Fruit fly (Drosophila melanogaster): Measurements from ENCODE around the gene iPLA2-VIA.
A peak's percentile ranks its signal among the peaks of the same experiment; 100 is the strongest.

Gene iPLA2-VIA

dm6 chr3L:9865053-9865442 is 899 bp upstream of the iPLA2-VIA start:
- TF ChIP-seq insv (optimal IDR thresholded peaks at IDR 0.05) (no peak), Sin3A (optimal IDR thresholded peaks at IDR 0.05) (no peak), Myc (optimal IDR thresholded peaks at IDR 0.05) (no peak), psq (optimal IDR thresholded peaks at IDR 0.05) (no peak), ttk (optimal IDR thresholded peaks at IDR 0.05) (no peak), h (optimal IDR thresholded peaks at IDR 0.05) (no peak)

- TF ChIP-seq Myc (optimal IDR thresholded peaks at IDR 0.05), result no peak
- no peak for TF ChIP-seq h (optimal IDR thresholded peaks at IDR 0.05)
- TF ChIP-seq psq (optimal IDR thresholded peaks at IDR 0.05), result no peak
- no peak for TF ChIP-seq Sin3A (optimal IDR thresholded peaks at IDR 0.05)
- TF ChIP-seq ttk (optimal IDR thresholded peaks at IDR 0.05), result no peak
- no peak for TF ChIP-seq insv (optimal IDR thresholded peaks at IDR 0.05)
Measured at dm6 chr3L:9863656-9864055, 493 bp downstream of the iPLA2-VIA start.

- no peak for TF ChIP-seq ttk (optimal IDR thresholded peaks at IDR 0.05)
- TF ChIP-seq insv (optimal IDR thresholded peaks at IDR 0.05), result no peak
- no peak for TF ChIP-seq psq (optimal IDR thresholded peaks at IDR 0.05)
- TF ChIP-seq Myc (optimal IDR thresholded peaks at IDR 0.05), result no peak
- TF ChIP-seq h (optimal IDR thresholded peaks at IDR 0.05), result no peak
- TF ChIP-seq Sin3A (optimal IDR thresholded peaks at IDR 0.05), result no peak
Measured at dm6 chr3L:9859624-9860023, 4.5 kb downstream of the iPLA2-VIA start, which contains the start of gene CG10809. TSS of gene CG10809 (minus strand) at chr3L:9859889.

dm6 chr3L:9856430-9857218 is 7.5 kb downstream of the iPLA2-VIA start:
- TF ChIP-seq insv (optimal IDR thresholded peaks at IDR 0.05), result no peak
- TF ChIP-seq psq (optimal IDR thresholded peaks at IDR 0.05), result no peak
- no peak for TF ChIP-seq Myc (optimal IDR thresholded peaks at IDR 0.05)
- no peak for TF ChIP-seq ttk (optimal IDR thresholded peaks at IDR 0.05)
- no peak for TF ChIP-seq Sin3A (optimal IDR thresholded peaks at IDR 0.05)
- no peak for TF ChIP-seq h (optimal IDR thresholded peaks at IDR 0.05)

dm6 chr3L:9855784-9856426 is 8.2 kb downstream of the iPLA2-VIA start:
- no peak for TF ChIP-seq h (optimal IDR thresholded peaks at IDR 0.05)
- TF ChIP-seq ttk (optimal IDR thresholded peaks at IDR 0.05), result no peak
- no peak for TF ChIP-seq Myc (optimal IDR thresholded peaks at IDR 0.05)
- no peak for TF ChIP-seq psq (optimal IDR thresholded peaks at IDR 0.05)
- TF ChIP-seq Sin3A (optimal IDR thresholded peaks at IDR 0.05), result no peak
- TF ChIP-seq insv (optimal IDR thresholded peaks at IDR 0.05), result no peak

dm6 chr3L:9854583-9855519 is 9.3 kb downstream of the iPLA2-VIA start, which contains the start of gene RasGAP1:
TSS of gene RasGAP1 (minus strand) at chr3L:9855285.
- TF ChIP-seq psq (optimal IDR thresholded peaks at IDR 0.05) (peak; percentile 30), insv (optimal IDR thresholded peaks at IDR 0.05) (no peak)

- TF ChIP-seq ttk (optimal IDR thresholded peaks at IDR 0.05), result no peak
- TF ChIP-seq Myc (optimal IDR thresholded peaks at IDR 0.05), result no peak
- no peak for TF ChIP-seq psq (optimal IDR thresholded peaks at IDR 0.05)
- TF ChIP-seq h (optimal IDR thresholded peaks at IDR 0.05), result no peak
- TF ChIP-seq Sin3A (optimal IDR thresholded peaks at IDR 0.05), result no peak
- no peak for TF ChIP-seq insv (optimal IDR thresholded peaks at IDR 0.05)
Measured at dm6 chr3L:9853895-9854470, 10.2 kb downstream of the iPLA2-VIA start.

dm6 chr3L:9853140-9853746 is 10.9 kb downstream of the iPLA2-VIA start:
- TF ChIP-seq Sin3A (optimal IDR thresholded peaks at IDR 0.05), result no peak
- no peak for TF ChIP-seq psq (optimal IDR thresholded peaks at IDR 0.05)
- no peak for TF ChIP-seq Myc (optimal IDR thresholded peaks at IDR 0.05)
- no peak for TF ChIP-seq h (optimal IDR thresholded peaks at IDR 0.05)
- no peak for TF ChIP-seq insv (optimal IDR thresholded peaks at IDR 0.05)
- TF ChIP-seq ttk (optimal IDR thresholded peaks at IDR 0.05), result no peak

- TF ChIP-seq ttk (optimal IDR thresholded peaks at IDR 0.05), result no peak
- no peak for TF ChIP-seq h (optimal IDR thresholded peaks at IDR 0.05)
- TF ChIP-seq psq (optimal IDR thresholded peaks at IDR 0.05), result no peak
Measured at dm6 chr3L:9851000-9851671, 13.0 kb downstream of the iPLA2-VIA start.

dm6 chr3L:9850114-9850513 is 14.0 kb downstream of the iPLA2-VIA start:
- no peak for TF ChIP-seq Sin3A (optimal IDR thresholded peaks at IDR 0.05)
- no peak for TF ChIP-seq h (optimal IDR thresholded peaks at IDR 0.05)
- TF ChIP-seq insv (optimal IDR thresholded peaks at IDR 0.05), result no peak
- no peak for TF ChIP-seq psq (optimal IDR thresholded peaks at IDR 0.05)
- no peak for TF ChIP-seq ttk (optimal IDR thresholded peaks at IDR 0.05)
- TF ChIP-seq Myc (optimal IDR thresholded peaks at IDR 0.05), result no peak

- no peak for TF ChIP-seq h (optimal IDR thresholded peaks at IDR 0.05)
- TF ChIP-seq ttk (optimal IDR thresholded peaks at IDR 0.05), result no peak
- TF ChIP-seq insv (optimal IDR thresholded peaks at IDR 0.05), result no peak
- no peak for TF ChIP-seq Myc (optimal IDR thresholded peaks at IDR 0.05)
- no peak for TF ChIP-seq psq (optimal IDR thresholded peaks at IDR 0.05)
- TF ChIP-seq Sin3A (optimal IDR thresholded peaks at IDR 0.05), result no peak
Measured at dm6 chr3L:9848744-9849143, 15.4 kb downstream of the iPLA2-VIA start.
